Fruit fly (Drosophila melanogaster) whole organism, adult: ENCODE measurements around the gene ORMDL.

Source experiments
- CG11617 ChIP-seq: fragments of 200-800 bp; sonication (Bioruptor generic); optimal IDR thresholded peaks from 2 replicates; lab custom pipeline; 2017; ENCODE audit warnings: mild to moderate bottlenecking, missing biosample characterization, missing genetic modification reagents, missing genetic modification characterization
- CG12768 ChIP-seq: fragments of 200-800 bp; sonication (Bioruptor generic); optimal IDR thresholded peaks from 2 replicates; lab custom pipeline; 2017; ENCODE audit warnings: missing biosample characterization, missing genetic modification characterization, mild to moderate bottlenecking, moderate library complexity, missing genetic modification reagents
- CG14711 ChIP-seq: fragments of 200-800 bp; sonication (Bioruptor generic); optimal IDR thresholded peaks from 2 replicates; lab custom pipeline; 2018; ENCODE audit warnings: missing biosample characterization, mild to moderate bottlenecking, missing genetic modification characterization, moderate library complexity
- CG1620 ChIP-seq: fragments of 200-800 bp; sonication (Bioruptor generic); optimal IDR thresholded peaks from 2 replicates; lab custom pipeline; 2016; ENCODE audit warnings: missing biosample characterization, missing genetic modification characterization
- CG33017 ChIP-seq: fragments of 200-800 bp; sonication (Bioruptor generic); optimal IDR thresholded peaks from 2 replicates; lab custom pipeline; 2018; ENCODE audit warnings: missing biosample characterization, mild to moderate bottlenecking, missing genetic modification characterization, moderate library complexity
- CG5204 ChIP-seq: fragments of 200-800 bp; sonication (Bioruptor generic); optimal IDR thresholded peaks from 2 replicates; lab custom pipeline; 2016; ENCODE audit warnings: missing biosample characterization, missing genetic modification characterization
- CG7045 ChIP-seq: fragments of 200-800 bp; sonication (Bioruptor generic); optimal IDR thresholded peaks from 2 replicates; lab custom pipeline; 2017; ENCODE audit warnings: missing biosample characterization, mild to moderate bottlenecking, missing genetic modification characterization
- CG7101 ChIP-seq: fragments of 200-800 bp; sonication (Bioruptor generic); optimal IDR thresholded peaks from 2 replicates; lab custom pipeline; 2018; ENCODE audit warnings: missing biosample characterization, mild to moderate bottlenecking, missing genetic modification characterization, moderate library complexity
- Clk ChIP-seq: fragments of 200-800 bp; sonication (Bioruptor generic); optimal IDR thresholded peaks from 2 replicates; lab custom pipeline; 2017; ENCODE audit warnings: missing biosample characterization, missing genetic modification characterization
- Crg-1 ChIP-seq: fragments of 200-800 bp; sonication (Bioruptor generic); optimal IDR thresholded peaks from 2 replicates; lab custom pipeline; 2016; ENCODE audit warnings: missing biosample characterization, missing genetic modification characterization
- Hr96 ChIP-seq: fragments of 200-800 bp; sonication (Bioruptor generic); optimal IDR thresholded peaks from 2 replicates; lab custom pipeline; 2016; ENCODE audit warnings: missing biosample characterization, missing genetic modification characterization
- Mnt ChIP-seq: fragments of 200-800 bp; sonication (Bioruptor generic); optimal IDR thresholded peaks from 2 replicates; lab custom pipeline; 2016; ENCODE audit warnings: missing biosample characterization, mild to moderate bottlenecking, missing genetic modification characterization
- bab1 ChIP-seq: fragments of 200-800 bp; sonication (Bioruptor generic); optimal IDR thresholded peaks from 3 replicates; lab custom pipeline; 2019; ENCODE audit warnings: missing biosample characterization, mild to moderate bottlenecking, missing genetic modification characterization, moderate library complexity
- cic ChIP-seq: fragments of 200-800 bp; sonication (Bioruptor generic); optimal IDR thresholded peaks from 2 replicates; lab custom pipeline; 2017; ENCODE audit warnings: missing biosample characterization, mild to moderate bottlenecking, missing genetic modification characterization, moderate library complexity
- cnc ChIP-seq, 2 experiments: fragments of >200 bp; optimal IDR thresholded peaks; 2 replicates each; lab custom pipeline; 2017
- kay ChIP-seq: fragments of 200-800 bp; sonication (Bioruptor generic); peaks from one replicate; lab custom pipeline; 2016; ENCODE audit warnings: missing biosample characterization, missing genetic modification characterization, borderline replicate concordance
- ovo ChIP-seq: fragments of 200-800 bp; sonication (Bioruptor generic); optimal IDR thresholded peaks from 2 replicates; lab custom pipeline; 2016; ENCODE audit warnings: missing biosample characterization, missing genetic modification characterization
- pad ChIP-seq: fragments of 200-800 bp; sonication (Bioruptor generic); optimal IDR thresholded peaks from 3 replicates; lab custom pipeline; 2017; ENCODE audit warnings: missing biosample characterization, missing genetic modification characterization, mild to moderate bottlenecking, moderate library complexity, missing genetic modification reagents
- tj ChIP-seq: fragments of 200-800 bp; sonication (Bioruptor generic); optimal IDR thresholded peaks from 3 replicates; lab custom pipeline; 2017; ENCODE audit warnings: missing biosample characterization, mild to moderate bottlenecking, missing genetic modification characterization, moderate library complexity
- toe ChIP-seq: fragments of 200-800 bp; sonication (Bioruptor generic); optimal IDR thresholded peaks from 2 replicates; lab custom pipeline; 2016; ENCODE audit warnings: missing biosample characterization, missing genetic modification characterization

ORMDL gene

dm6 chr3L:21604265-21604664 is 30.8 kb upstream of the ORMDL start:
- no peak for TF ChIP-seq CG11617 (GFP tag; lab: Kevin White, UChicago)
- TF ChIP-seq kay: peak; percentile 35
- TF ChIP-seq Clk (GFP tag; lab: Kevin White, UChicago): no peak
- TF ChIP-seq Mnt (GFP tag; lab: Kevin White, UChicago): no peak
- TF ChIP-seq cnc (optimal IDR thresholded peaks at IDR 0.05; lab: Kevin White, UChicago): no peak
- TF ChIP-seq cic (GFP tag; lab: Kevin White, UChicago): no peak
- no peak for TF ChIP-seq Crg-1
- TF ChIP-seq ovo (GFP tag; lab: Kevin White, UChicago): no peak
- peak; percentile 41 for TF ChIP-seq Hr96 (GFP tag; lab: Kevin White, UChicago)
- TF ChIP-seq CG33017 (tag; lab: Kevin White, UChicago): no peak
- no peak for TF ChIP-seq bab1 (GFP tag; lab: Kevin White, UChicago)
- TF ChIP-seq tj (GFP tag; lab: Kevin White, UChicago): no peak
- TF ChIP-seq CG7101: no peak
- no peak for TF ChIP-seq CG14711 (tag; lab: Kevin White, UChicago)
- no peak for TF ChIP-seq CG5204 (GFP tag; lab: Kevin White, UChicago)
- TF ChIP-seq CG12768 (GFP tag; lab: Kevin White, UChicago): no peak
- TF ChIP-seq CG1620 (GFP tag; lab: Kevin White, UChicago): peak; percentile 31
- TF ChIP-seq pad (GFP tag; lab: Kevin White, UChicago): no peak
- no peak for TF ChIP-seq CG7045 (GFP tag; lab: Kevin White, UChicago)
- TF ChIP-seq toe (GFP tag; lab: Kevin White, UChicago): no peak

dm6 chr3L:21610535-21610934 is 24.6 kb upstream of the ORMDL start:
- TF ChIP-seq Hr96 (GFP tag; lab: Kevin White, UChicago): no peak
- no peak for TF ChIP-seq bab1 (GFP tag; lab: Kevin White, UChicago)
- no peak for TF ChIP-seq CG11617 (GFP tag; lab: Kevin White, UChicago)
- TF ChIP-seq pad (GFP tag; lab: Kevin White, UChicago): no peak
- TF ChIP-seq CG1620 (GFP tag; lab: Kevin White, UChicago): no peak
- TF ChIP-seq CG5204 (GFP tag; lab: Kevin White, UChicago): no peak
- no peak for TF ChIP-seq Mnt (GFP tag; lab: Kevin White, UChicago)
- no peak for TF ChIP-seq Crg-1

- no peak for TF ChIP-seq cic (GFP tag; lab: Kevin White, UChicago)
- TF ChIP-seq CG1620 (GFP tag; lab: Kevin White, UChicago): no peak
- peak; percentile 8 for TF ChIP-seq bab1 (GFP tag; lab: Kevin White, UChicago)
Measured at dm6 chr3L:21617354-21617753, 17.8 kb upstream of the ORMDL start, which contains the start of the genes S1P and CG11307. TSS of gene S1P (minus strand) at chr3L:21617376. TSS of gene CG11307 (plus strand) at chr3L:21617623.

- no peak for TF ChIP-seq cnc (optimal IDR thresholded peaks at IDR 0.05; lab: Kevin White, UChicago)
- TF ChIP-seq CG5204 (GFP tag; lab: Kevin White, UChicago): no peak
- TF ChIP-seq CG11617 (GFP tag; lab: Kevin White, UChicago): no peak
- TF ChIP-seq CG14711 (tag; lab: Kevin White, UChicago): no peak
- TF ChIP-seq Mnt (GFP tag; lab: Kevin White, UChicago): no peak
- TF ChIP-seq CG33017 (tag; lab: Kevin White, UChicago): no peak
- no peak for TF ChIP-seq CG12768 (GFP tag; lab: Kevin White, UChicago)
- TF ChIP-seq CG7101: no peak
- no peak for TF ChIP-seq cic (GFP tag; lab: Kevin White, UChicago)
- no peak for TF ChIP-seq kay
- no peak for TF ChIP-seq tj (GFP tag; lab: Kevin White, UChicago)
Measured at dm6 chr3L:21625547-21625946, 9.6 kb upstream of the ORMDL start, which contains the start of the genes CG7166 and Alg11. TSS of gene CG7166 (minus strand) at chr3L:21625647. TSS of gene Alg11 (plus strand) at chr3L:21625806.

- no peak for TF ChIP-seq ovo (GFP tag; lab: Kevin White, UChicago)
- TF ChIP-seq tj (GFP tag; lab: Kevin White, UChicago): peak; percentile 10
- TF ChIP-seq kay: peak; percentile 76
Measured at dm6 chr3L:21626036-21626614, 9.0 kb upstream of the ORMDL start.

- TF ChIP-seq bab1 (GFP tag; lab: Kevin White, UChicago) (peak; percentile 16), CG12768 (GFP tag; lab: Kevin White, UChicago) (no peak)
Measured at dm6 chr3L:21634152-21634689, 884 bp upstream of the ORMDL start, which contains the start of gene MED1. TSS of gene MED1 (minus strand) at chr3L:21634446.
